Fruit fly (Drosophila melanogaster): ENCODE results near the gene CG4259.

CG4259 gene

DNA sequence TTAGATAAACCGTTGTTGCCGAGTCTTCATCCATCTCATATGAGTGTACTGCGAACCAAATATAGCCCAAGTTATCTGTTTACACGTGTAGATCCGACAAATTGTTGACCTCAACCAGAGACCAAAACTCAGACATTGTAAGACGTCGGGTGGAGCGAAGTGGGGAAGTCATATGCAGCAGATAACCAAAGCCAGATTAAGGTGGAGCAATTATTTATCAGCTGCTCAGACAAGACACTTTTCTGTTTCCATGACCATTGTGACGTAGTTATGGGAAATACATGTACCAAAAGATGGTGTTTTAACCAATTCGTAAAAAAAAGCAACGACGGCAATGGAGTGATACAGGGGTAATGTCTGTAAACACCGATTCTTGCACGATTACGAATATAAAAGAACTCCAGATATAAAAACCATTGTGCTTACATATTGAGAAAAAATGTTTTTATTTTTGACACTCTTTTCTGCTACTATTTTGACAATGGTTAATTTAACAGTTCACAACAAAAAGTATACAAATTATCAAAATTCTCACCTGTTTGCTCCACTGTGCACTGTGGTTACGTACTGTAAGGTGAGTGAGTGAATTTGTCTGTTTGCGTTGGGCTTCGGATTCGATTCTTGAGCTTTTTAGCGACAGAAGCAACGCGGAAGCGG lies 48.4 kb upstream of the CG4259 start (continued):
- TF ChIP-seq sna (GFP tag; IDR thresholded peaks at IDR 0.05; ENCODE audit: partially characterized antibody) = no peak
- no peak for TF ChIP-seq ap (GFP tag; IDR thresholded peaks at IDR 0.05)
- no peak for TF ChIP-seq B-H1 (GFP tag; IDR thresholded peaks at IDR 0.05)
- TF ChIP-seq seq (GFP tag; IDR thresholded peaks at IDR 0.05) = no peak
- TF ChIP-seq CG10209 (GFP tag; optimal IDR thresholded peaks at IDR 0.05) = peak; percentile 41
- TF ChIP-seq CG18599 (GFP tag; optimal IDR thresholded peaks at IDR 0.05) = peak; percentile 63
- TF ChIP-seq Hmx (GFP tag; optimal IDR thresholded peaks at IDR 0.05) = no peak
- no peak for TF ChIP-seq scrt (GFP tag; optimal IDR thresholded peaks at IDR 0.05)
- no peak for TF ChIP-seq CG11398 (GFP tag; optimal IDR thresholded peaks at IDR 0.05)
- no peak for TF ChIP-seq CG17186 (GFP tag; optimal IDR thresholded peaks at IDR 0.05)
- TF ChIP-seq kay (GFP tag; optimal IDR thresholded peaks at IDR 0.05) = no peak
- TF ChIP-seq YL-1 (GFP tag; optimal IDR thresholded peaks at IDR 0.05) = no peak
- no peak for TF ChIP-seq CG10462 (GFP tag; optimal IDR thresholded peaks at IDR 0.05)
- peak; percentile 50 for TF ChIP-seq PHDP (tag; optimal IDR thresholded peaks at IDR 0.05)
- TF ChIP-seq CG31365 (tag; optimal IDR thresholded peaks at IDR 0.05) = no peak
- no peak for TF ChIP-seq Optix (GFP tag; IDR thresholded peaks at IDR 0.05)
- TF ChIP-seq Atf3 (GFP tag; optimal IDR thresholded peaks at IDR 0.05) = no peak
- TF ChIP-seq klu (GFP tag; IDR thresholded peaks at IDR 0.05) = no peak
- TF ChIP-seq mam (GFP tag; optimal IDR thresholded peaks at IDR 0.05) = peak; percentile 50
- peak; percentile 45; the same call in 2 of the 3 replicates for TF ChIP-seq CG14050 (GFP tag; IDR thresholded peaks at IDR 0.05)
- TF ChIP-seq sc (optimal IDR thresholded peaks at IDR 0.05) = no peak
- TF ChIP-seq sc (GFP tag; optimal IDR thresholded peaks at IDR 0.05) = no peak
- no peak for TF ChIP-seq Elba2 (GFP tag; optimal IDR thresholded peaks at IDR 0.05)
- no peak for TF ChIP-seq cad (GFP tag; optimal IDR thresholded peaks at IDR 0.05)
- TF ChIP-seq wdn (GFP tag; IDR thresholded peaks at IDR 0.05) = no peak
- TF ChIP-seq tll (GFP tag; optimal IDR thresholded peaks at IDR 0.05) = no peak
- no peak for TF ChIP-seq chn (GFP tag; optimal IDR thresholded peaks at IDR 0.05)
- peak; percentile 55 for TF ChIP-seq lmd (GFP tag; IDR thresholded peaks at IDR 0.05)
- TF ChIP-seq CG16779 (GFP tag; IDR thresholded peaks at IDR 0.05) = no peak
- no peak for TF ChIP-seq gcm (GFP tag; optimal IDR thresholded peaks at IDR 0.05)
- TF ChIP-seq br (optimal IDR thresholded peaks at IDR 0.05) = no peak
- TF ChIP-seq Side (GFP tag; optimal IDR thresholded peaks at IDR 0.05) = peak; percentile 9
- no peak for TF ChIP-seq usp (GFP tag; optimal IDR thresholded peaks at IDR 0.05)
- TF ChIP-seq toy (GFP tag; IDR thresholded peaks at IDR 0.05) = no peak
- TF ChIP-seq zfh1 (GFP tag; IDR thresholded peaks at IDR 0.05) = peak; percentile 49; the same call in 1 of the 3 replicates
- no peak for TF ChIP-seq BEAF-32 (GFP tag; optimal IDR thresholded peaks at IDR 0.05)
- TF ChIP-seq CG31441 (GFP tag; IDR thresholded peaks at IDR 0.05) = 0 out of 2 replicates have a peak, but pooled peaks have one; percentile 33
- TF ChIP-seq CG12942 (GFP tag; optimal IDR thresholded peaks at IDR 0.05) = no peak
- peak; percentile 1 for TF ChIP-seq CG12236 (GFP tag; optimal IDR thresholded peaks at IDR 0.05)
- no peak for TF ChIP-seq Dad (GFP tag; optimal IDR thresholded peaks at IDR 0.05)
- no peak for TF ChIP-seq Sry-δ (GFP tag; optimal IDR thresholded peaks at IDR 0.05)
- TF ChIP-seq tna (GFP tag; IDR thresholded peaks at IDR 0.05; ENCODE audit: partially characterized antibody) = no peak
- TF ChIP-seq CG16863 (GFP tag; optimal IDR thresholded peaks at IDR 0.05) = peak; percentile 61
- TF ChIP-seq CG8281 (tag; optimal IDR thresholded peaks at IDR 0.05) = no peak
- peak; percentile 75 for TF ChIP-seq CG2120 (GFP tag; optimal IDR thresholded peaks at IDR 0.05)
- TF ChIP-seq CG11247 (GFP tag; IDR thresholded peaks at IDR 0.05) = peak; percentile 56
- TF ChIP-seq fu2 (GFP tag; optimal IDR thresholded peaks at IDR 0.05) = no peak
- no peak for TF ChIP-seq twi (tag; optimal IDR thresholded peaks at IDR 0.05)
- TF ChIP-seq CG10543 (GFP tag; optimal IDR thresholded peaks at IDR 0.05) = peak; percentile 16
- peak; percentile 49 for TF ChIP-seq CG3281 (GFP tag; optimal IDR thresholded peaks at IDR 0.05)
- TF ChIP-seq grn (GFP tag; optimal IDR thresholded peaks at IDR 0.05) = peak; percentile 63
- TF ChIP-seq NFAT (GFP tag; IDR thresholded peaks at IDR 0.05) = no peak
